Fruit fly (Drosophila melanogaster) whole organism, pupa: ENCODE results near the gene CG10621.

Experiments
- CG10348 ChIP-seq: fragments of 200-800 bp; sonication (Bioruptor generic); IDR thresholded peaks from 2 replicates; pipeline ENCODE4 v1.3.6; 2022; ENCODE audit warnings: missing biosample characterization, missing genetic modification characterization
- CG12605 ChIP-seq: fragments of 200-800 bp; sonication (Bioruptor generic); IDR thresholded peaks from 2 replicates; pipeline ENCODE4 v1.3.6; 2022; ENCODE audit warnings: missing biosample characterization, missing genetic modification characterization
- CG13204 ChIP-seq: fragments of 200-800 bp; sonication (Bioruptor generic); optimal IDR thresholded peaks from 2 replicates; lab custom pipeline; 2018; ENCODE audit warnings: missing biosample characterization, mild to moderate bottlenecking, missing genetic modification characterization, moderate library complexity
- CG14655 ChIP-seq: fragments of 200-800 bp; sonication (Bioruptor generic); optimal IDR thresholded peaks from 3 replicates; lab custom pipeline; 2017; ENCODE audit warnings: mild to moderate bottlenecking, missing biosample characterization, missing genetic modification reagents, missing genetic modification characterization
- CG15710 ChIP-seq: fragments of 200-800 bp; sonication (Bioruptor generic); optimal IDR thresholded peaks from 2 replicates; lab custom pipeline; 2018; ENCODE audit warnings: missing biosample characterization, mild to moderate bottlenecking, missing genetic modification characterization, moderate library complexity
- CG17806 ChIP-seq: fragments of 200-800 bp; sonication (Bioruptor generic); optimal IDR thresholded peaks from 2 replicates; lab custom pipeline; 2018; ENCODE audit warnings: missing biosample characterization, mild to moderate bottlenecking, missing genetic modification characterization, moderate library complexity
- CG32121 ChIP-seq: fragments of 200-800 bp; sonication (Bioruptor generic); IDR thresholded peaks from 2 replicates; pipeline ENCODE4 v1.3.6; 2022; ENCODE audit warnings: missing biosample characterization, missing genetic modification characterization
- CG34367 ChIP-seq: fragments of 200-800 bp; sonication (Bioruptor generic); optimal IDR thresholded peaks from 2 replicates; lab custom pipeline; 2018; ENCODE audit warnings: missing biosample characterization, mild to moderate bottlenecking, missing genetic modification characterization
- CG4496 ChIP-seq: fragments of 200-800 bp; sonication (Bioruptor generic); IDR thresholded peaks from 3 replicates; pipeline ENCODE4 v1.3.6; 2022; ENCODE audit warnings: missing biosample characterization, missing genetic modification characterization
- CG8159 ChIP-seq: fragments of 200-800 bp; sonication (Bioruptor generic); optimal IDR thresholded peaks from 3 replicates; lab custom pipeline; 2018; ENCODE audit warnings: missing biosample characterization, mild to moderate bottlenecking, missing genetic modification characterization, moderate library complexity
- CG8301 ChIP-seq: fragments of 200-800 bp; sonication (Bioruptor generic); optimal IDR thresholded peaks from 2 replicates; lab custom pipeline; 2018; ENCODE audit warnings: missing biosample characterization, mild to moderate bottlenecking, missing genetic modification characterization
- CG9948 ChIP-seq: fragments of 200-800 bp; sonication (Bioruptor generic); optimal IDR thresholded peaks from 2 replicates; lab custom pipeline; 2018; ENCODE audit warnings: missing biosample characterization, mild to moderate bottlenecking, missing genetic modification characterization, moderate library complexity
- D1 ChIP-seq: fragments of 200-800 bp; sonication (Bioruptor generic); optimal IDR thresholded peaks from 2 replicates; lab custom pipeline; 2018; ENCODE audit warnings: missing biosample characterization, mild to moderate bottlenecking, missing genetic modification characterization, moderate library complexity
- EcR ChIP-seq: fragments of 200-800 bp; sonication (Bioruptor generic); optimal IDR thresholded peaks from 3 replicates; lab custom pipeline; 2019; ENCODE audit warnings: missing biosample characterization, missing genetic modification characterization, mild to moderate bottlenecking, moderate library complexity, missing genetic modification reagents
- Ets98B ChIP-seq: fragments of 200-800 bp; sonication (Bioruptor generic); IDR thresholded peaks from 2 replicates; pipeline ENCODE4 v1.3.6; 2022; ENCODE audit warnings: missing biosample characterization, missing genetic modification characterization
- Pif1A ChIP-seq: fragments of 200-800 bp; sonication (Bioruptor generic); optimal IDR thresholded peaks from 3 replicates; lab custom pipeline; 2016; ENCODE audit warnings: missing biosample characterization, missing genetic modification characterization
- Pif1B ChIP-seq: fragments of 200-800 bp; sonication (Bioruptor generic); optimal IDR thresholded peaks from 3 replicates; lab custom pipeline; 2016; ENCODE audit warnings: missing biosample characterization, missing genetic modification characterization
- Snoo ChIP-seq: fragments of 200-800 bp; sonication (Bioruptor generic); optimal IDR thresholded peaks from 3 replicates; lab custom pipeline; 2017; ENCODE audit warnings: missing biosample characterization, mild to moderate bottlenecking, missing genetic modification characterization, inconsistent platforms
- fd96Ca ChIP-seq: fragments of 200-800 bp; sonication (Bioruptor generic); IDR thresholded peaks from 3 replicates; pipeline ENCODE4 v1.3.6; 2022; ENCODE audit warnings: missing biosample characterization, missing genetic modification characterization
- gl ChIP-seq: fragments of 200-800 bp; sonication (Bioruptor generic); optimal IDR thresholded peaks from 2 replicates; lab custom pipeline; 2018; ENCODE audit warnings: missing biosample characterization, mild to moderate bottlenecking, missing genetic modification characterization
- rn ChIP-seq: fragments of 200-800 bp; sonication (Bioruptor generic); IDR thresholded peaks from 2 replicates; pipeline ENCODE4 v1.3.6; 2022; ENCODE audit warnings: missing biosample characterization, missing genetic modification characterization

CG10621 gene

dm6 chr2L:18955666-18956065, 1.4 kb upstream of the CG10621 start:
- TF ChIP-seq CG17806 (tag; lab: Kevin White, UChicago) (no peak), Ets98B (no peak), gl (tag; lab: Kevin White, UChicago) (no peak), CG8159 (no peak), CG34367 (tag; lab: Kevin White, UChicago) (no peak), CG13204 (GFP tag; lab: Kevin White, UChicago) (no peak), Pif1B (GFP tag; lab: Kevin White, UChicago) (no peak), Pif1A (no peak), CG14655 (GFP tag; lab: Kevin White, UChicago) (no peak), D1 (tag; lab: Kevin White, UChicago) (no peak), rn (no peak), EcR (GFP tag; lab: Kevin White, UChicago) (no peak), CG15710 (tag; lab: Kevin White, UChicago) (no peak), CG10348 (no peak), CG4496 (no peak), CG32121 (GFP tag; lab: Robert Waterston, UW) (no peak), CG9948 (tag; lab: Kevin White, UChicago) (no peak), CG8301 (tag; lab: Kevin White, UChicago) (no peak)

- no peak for TF ChIP-seq CG17806 (tag; lab: Kevin White, UChicago)
- TF ChIP-seq EcR (GFP tag; lab: Kevin White, UChicago): peak; percentile 67
- TF ChIP-seq CG14655 (GFP tag; lab: Kevin White, UChicago): peak; percentile 2
- TF ChIP-seq, all 21 proteins: peak for 2
These were observed 548 bp downstream of the CG10621 start for dm6 chr2L:18953512-18954254.

- TF ChIP-seq EcR (GFP tag; lab: Kevin White, UChicago): no peak
- TF ChIP-seq CG8159: no peak
- TF ChIP-seq CG4496: no peak
- TF ChIP-seq CG14655 (GFP tag; lab: Kevin White, UChicago): no peak
- TF ChIP-seq Pif1A: no peak
- no peak for TF ChIP-seq gl (tag; lab: Kevin White, UChicago)
These were observed 2.6 kb downstream of the CG10621 start, which contains the start of gene Nedd8 for dm6 chr2L:18951674-18952073. Gene Nedd8 (minus strand): TSS chr2L:18951837.

dm6 chr2L:18948724-18949108, 5.5 kb downstream of the CG10621 start, which contains the start of gene CG10428:
Gene CG10428 (plus strand): TSS chr2L:18948884.
- no peak for TF ChIP-seq CG13204 (GFP tag; lab: Kevin White, UChicago)

- TF ChIP-seq Pif1B (GFP tag; lab: Kevin White, UChicago): peak; percentile 83
- peak; percentile 42; the same call in 1 of the 2 replicates for TF ChIP-seq CG12605
- peak; percentile 69 for TF ChIP-seq D1 (tag; lab: Kevin White, UChicago)
- peak; percentile 50; the same call in 1 of the 2 replicates for TF ChIP-seq rn
- TF ChIP-seq CG8301 (tag; lab: Kevin White, UChicago): peak; percentile 81
- TF ChIP-seq CG14655 (GFP tag; lab: Kevin White, UChicago): peak; percentile 91
- peak; percentile 90 for TF ChIP-seq CG9948 (tag; lab: Kevin White, UChicago)
- peak; percentile 90 for TF ChIP-seq CG8159
- TF ChIP-seq CG15710 (tag; lab: Kevin White, UChicago): peak; percentile 94
- peak; percentile 30; the same call in 1 of the 2 replicates for TF ChIP-seq Ets98B
- TF ChIP-seq EcR (GFP tag; lab: Kevin White, UChicago): no peak
- TF ChIP-seq Pif1A: peak; percentile 82
- TF ChIP-seq CG32121 (GFP tag; lab: Robert Waterston, UW): 0 out of 2 replicates have a peak, but pooled peaks have one; percentile 37
- peak; percentile 86 for TF ChIP-seq CG34367 (tag; lab: Kevin White, UChicago)
- TF ChIP-seq fd96Ca: peak; percentile 15; the same call in 1 of the 3 replicates
- peak; percentile 54 for TF ChIP-seq gl (tag; lab: Kevin White, UChicago)
- peak; percentile 80 for TF ChIP-seq CG4496
- TF ChIP-seq Snoo: peak; percentile 75
- TF ChIP-seq CG17806 (tag; lab: Kevin White, UChicago): peak; percentile 82
- peak; percentile 80 for TF ChIP-seq CG13204 (GFP tag; lab: Kevin White, UChicago)
- no peak for TF ChIP-seq CG10348
These were observed 6.0 kb downstream of the CG10621 start for dm6 chr2L:18948065-18948723.

dm6 chr2L:18947515-18947998, 6.7 kb downstream of the CG10621 start:
- TF ChIP-seq EcR (GFP tag; lab: Kevin White, UChicago): peak; percentile 86
- no peak for TF ChIP-seq fd96Ca
- peak; percentile 15; the same call in 1 of the 2 replicates for TF ChIP-seq CG32121 (GFP tag; lab: Robert Waterston, UW)
- no peak for TF ChIP-seq CG8301 (tag; lab: Kevin White, UChicago)
